Comparison of ENCODE assay signal across 1 fruit fly cellular context in genomic region chr2L:2585285-2585684, dm6.
A peak's percentile ranks its signal among the peaks of the same experiment; 100 is the strongest.
TF ChIP-seq lines count a peak whose summit lies in the region.

Gene Drp1, minus strand, starts transcription at chr2L:2585430.

TF ChIP-seq in whole organism, embryonic, 481 proteins besides CTCF, POLR2A, EP300 and RAD21 (continued from another document and continues in another):
- TF ChIP-seq CG12769 (tag; optimal IDR thresholded peaks at IDR 0.05; lab: Kevin White, UChicago) (no peak), disco-r (GFP tag; optimal IDR thresholded peaks at IDR 0.05; lab: Kevin White, UChicago) (peak; percentile 49), CG3281 (GFP tag; optimal IDR thresholded peaks at IDR 0.05; lab: Kevin White, UChicago) (peak; percentile 21), Doc2 (GFP tag; IDR thresholded peaks at IDR 0.05; lab: Robert Waterston, UW) (no peak), CG7556 (GFP tag; optimal IDR thresholded peaks at IDR 0.05; lab: Kevin White, UChicago) (no peak), Hmr (GFP tag; optimal IDR thresholded peaks at IDR 0.05; lab: Kevin White, UChicago) (peak; percentile 76), CG15514 (GFP tag; optimal IDR thresholded peaks at IDR 0.05; lab: Kevin White, UChicago) (peak; percentile 84), sc (optimal IDR thresholded peaks at IDR 0.05; lab: Kevin White, UChicago) (no peak), sc (GFP tag; optimal IDR thresholded peaks at IDR 0.05; lab: Kevin White, UChicago) (no peak), CG10321 (GFP tag; IDR thresholded peaks at IDR 0.05; lab: Robert Waterston, UW) (no peak), gro (GFP tag; optimal IDR thresholded peaks at IDR 0.05; lab: Kevin White, UChicago) (peak; percentile 51), pho (GFP tag; optimal IDR thresholded peaks at IDR 0.05; lab: Kevin White, UChicago) (peak; percentile 69), CG2875 (GFP tag; optimal IDR thresholded peaks at IDR 0.05; lab: Kevin White, UChicago) (no peak), cwo (GFP tag; optimal IDR thresholded peaks at IDR 0.05; lab: Kevin White, UChicago) (no peak), Nf-YA (GFP tag; IDR thresholded peaks at IDR 0.05; lab: Robert Waterston, UW) (no peak), Dp (GFP tag; optimal IDR thresholded peaks at IDR 0.05; lab: Kevin White, UChicago) (peak; percentile 98), CG10267 (tag; optimal IDR thresholded peaks at IDR 0.05; lab: Kevin White, UChicago) (peak; percentile 96), CG13296 (GFP tag; optimal IDR thresholded peaks at IDR 0.05; lab: Kevin White, UChicago) (peak; percentile 4), tll (GFP tag; optimal IDR thresholded peaks at IDR 0.05; lab: Kevin White, UChicago) (no peak), B-H2 (GFP tag; optimal IDR thresholded peaks at IDR 0.05; lab: Kevin White, UChicago) (peak; percentile 71), Gsc (GFP tag; IDR thresholded peaks at IDR 0.05; lab: Robert Waterston, UW) (no peak), NFAT (GFP tag; IDR thresholded peaks at IDR 0.05; lab: Robert Waterston, UW) (peak; percentile 68), sd (tag; optimal IDR thresholded peaks at IDR 0.05; lab: Kevin White, UChicago) (no peak), CG33557 (GFP tag; optimal IDR thresholded peaks at IDR 0.05; lab: Kevin White, UChicago) (no peak), Side (GFP tag; optimal IDR thresholded peaks at IDR 0.05; lab: Kevin White, UChicago) (peak; percentile 46), CG6254 (GFP tag; optimal IDR thresholded peaks at IDR 0.05; lab: Kevin White, UChicago) (no peak), Jarid2 (GFP tag; optimal IDR thresholded peaks at IDR 0.05; lab: Kevin White, UChicago) (peak; percentile 25), Antp (GFP tag; optimal IDR thresholded peaks at IDR 0.05; lab: Kevin White, UChicago) (peak; percentile 61), CG2129 (GFP tag; IDR thresholded peaks at IDR 0.05; lab: Robert Waterston, UW; ENCODE audit: partially characterized antibody) (no peak), CG12299 (tag; optimal IDR thresholded peaks at IDR 0.05; lab: Kevin White, UChicago) (peak; percentile 6), kay (GFP tag; optimal IDR thresholded peaks at IDR 0.05; lab: Kevin White, UChicago) (peak; percentile 21), CG10654 (GFP tag; optimal IDR thresholded peaks at IDR 0.05; lab: Kevin White, UChicago) (peak; percentile 19), CG10274 (GFP tag; optimal IDR thresholded peaks at IDR 0.05; lab: Kevin White, UChicago) (no peak), NfI (GFP tag; optimal IDR thresholded peaks at IDR 0.05; lab: Kevin White, UChicago) (peak; percentile 55), Pdp1 (GFP tag; optimal IDR thresholded peaks at IDR 0.05; lab: Kevin White, UChicago) (peak in 1 of 2 experiments; percentile 41), MESR4 (GFP tag; optimal IDR thresholded peaks at IDR 0.05; lab: Kevin White, UChicago) (peak; percentile 58), CG2712 (tag; optimal IDR thresholded peaks at IDR 0.05; lab: Kevin White, UChicago) (peak; percentile 52), CG7745 (tag; optimal IDR thresholded peaks at IDR 0.05; lab: Kevin White, UChicago) (no peak), toy (GFP tag; IDR thresholded peaks at IDR 0.05; lab: Robert Waterston, UW) (no peak), pros (GFP tag; optimal IDR thresholded peaks at IDR 0.05; lab: Kevin White, UChicago) (no peak), CG3407 (GFP tag; optimal IDR thresholded peaks at IDR 0.05; lab: Kevin White, UChicago) (no peak), cas (GFP tag; IDR thresholded peaks at IDR 0.05; lab: Robert Waterston, UW) (peak; percentile 35; the same call in 1 of the 2 replicates), emc (GFP tag; optimal IDR thresholded peaks at IDR 0.05; lab: Kevin White, UChicago) (no peak), Sox100B (GFP tag; optimal IDR thresholded peaks at IDR 0.05; lab: Kevin White, UChicago) (no peak), CG9932 (GFP tag; IDR thresholded peaks at IDR 0.05; lab: Robert Waterston, UW) (peak; percentile 86), stwl (tag; optimal IDR thresholded peaks at IDR 0.05; lab: Kevin White, UChicago) (peak; percentile 99), CG10209 (GFP tag; optimal IDR thresholded peaks at IDR 0.05; lab: Kevin White, UChicago) (peak; percentile 31), CG2120 (GFP tag; optimal IDR thresholded peaks at IDR 0.05; lab: Kevin White, UChicago) (peak; percentile 83), CG17361 (GFP tag; IDR thresholded peaks at IDR 0.05; lab: Robert Waterston, UW) (0 out of 3 replicates have a peak, but pooled peaks have one; percentile 30), ab (GFP tag; optimal IDR thresholded peaks at IDR 0.05; lab: Kevin White, UChicago) (no peak), Dbx (GFP tag; IDR thresholded peaks at IDR 0.05; lab: Robert Waterston, UW) (peak; percentile 72), CG2889 (GFP tag; IDR thresholded peaks at IDR 0.05; lab: Robert Waterston, UW) (no peak), ssp (GFP tag; IDR thresholded peaks at IDR 0.05; lab: Robert Waterston, UW) (no peak), tx (GFP tag; optimal IDR thresholded peaks at IDR 0.05; lab: Kevin White, UChicago) (peak; percentile 14), dpn (GFP tag; optimal IDR thresholded peaks at IDR 0.05; lab: Kevin White, UChicago) (peak; percentile 70 to 74), Gug (GFP tag; IDR thresholded peaks at IDR 0.05; lab: Robert Waterston, UW) (peak; percentile 54; the same call in 1 of the 4 replicates), CG13424 (tag; optimal IDR thresholded peaks at IDR 0.05; lab: Kevin White, UChicago) (peak; percentile 21), Elba2 (GFP tag; optimal IDR thresholded peaks at IDR 0.05; lab: Kevin White, UChicago) (peak; percentile 57), CG16815 (GFP tag; optimal IDR thresholded peaks at IDR 0.05; lab: Kevin White, UChicago) (no peak), CG15073 (GFP tag; optimal IDR thresholded peaks at IDR 0.05; lab: Kevin White, UChicago) (no peak), CG8944 (GFP tag; optimal IDR thresholded peaks at IDR 0.05; lab: Kevin White, UChicago) (peak; percentile 62), CG6683 (GFP tag; optimal IDR thresholded peaks at IDR 0.05; lab: Kevin White, UChicago) (no peak), Abd-B (GFP tag; optimal IDR thresholded peaks at IDR 0.05; lab: Kevin White, UChicago) (no peak), Kr (GFP tag; optimal IDR thresholded peaks at IDR 0.05; lab: Kevin White, UChicago) (no peak), croc (GFP tag; conservative IDR thresholded peaks at IDR 0.05; lab: Robert Waterston, UW) (peak; percentile 29; the same call in 1 of the 3 replicates), Sin3A (optimal IDR thresholded peaks at IDR 0.05; lab: Kevin White, UChicago) (peak; percentile 59), Six4 (GFP tag; optimal IDR thresholded peaks at IDR 0.05; lab: Kevin White, UChicago) (peak; percentile 33), vfl (GFP tag; optimal IDR thresholded peaks at IDR 0.05; lab: Kevin White, UChicago) (peak; percentile 48), CG10462 (GFP tag; optimal IDR thresholded peaks at IDR 0.05; lab: Kevin White, UChicago) (no peak), ewg (GFP tag; optimal IDR thresholded peaks at IDR 0.05; lab: Kevin White, UChicago) (peak; percentile 12), CG11696 (GFP tag; IDR thresholded peaks at IDR 0.05; lab: Robert Waterston, UW) (no peak), CG17359 (tag; optimal IDR thresholded peaks at IDR 0.05; lab: Kevin White, UChicago) (peak; percentile 24), D19A (tag; optimal IDR thresholded peaks at IDR 0.05; lab: Kevin White, UChicago) (no peak), CG7372 (GFP tag; IDR thresholded peaks at IDR 0.05; lab: Robert Waterston, UW) (peak; percentile 32; the same call in 1 of the 2 replicates), CG9437 (GFP tag; optimal IDR thresholded peaks at IDR 0.05; lab: Kevin White, UChicago) (no peak), trem (tag; optimal IDR thresholded peaks at IDR 0.05; lab: Kevin White, UChicago) (peak; percentile 99), CG14667 (GFP tag; IDR thresholded peaks at IDR 0.05; lab: Robert Waterston, UW) (no peak), sens-2 (GFP tag; IDR thresholded peaks at IDR 0.05; lab: Robert Waterston, UW) (no peak), dm (GFP tag; optimal IDR thresholded peaks at IDR 0.05; lab: Kevin White, UChicago) (peak; percentile 39), repo (GFP tag; optimal IDR thresholded peaks at IDR 0.05; lab: Kevin White, UChicago) (peak; percentile 53), Trl (optimal IDR thresholded peaks at IDR 0.05; lab: Kevin White, UChicago) (no peak), Trl (GFP tag; optimal IDR thresholded peaks at IDR 0.05; lab: Kevin White, UChicago) (peak; percentile 65), CG31388 (GFP tag; optimal IDR thresholded peaks at IDR 0.05; lab: Kevin White, UChicago) (no peak), Lpt (GFP tag; optimal IDR thresholded peaks at IDR 0.05; lab: Kevin White, UChicago) (no peak), Scr (GFP tag; IDR thresholded peaks at IDR 0.05; lab: Robert Waterston, UW; ENCODE audit: partially characterized antibody) (peak; percentile 63), CG11723 (GFP tag; optimal IDR thresholded peaks at IDR 0.05; lab: Kevin White, UChicago) (no peak), CG32772 (GFP tag; IDR thresholded peaks at IDR 0.05; lab: Robert Waterston, UW) (peak; percentile 37; the same call in 1 of the 2 replicates), maf-S (GFP tag; optimal IDR thresholded peaks at IDR 0.05; lab: Kevin White, UChicago) (peak; percentile 42), CHES-1-like (GFP tag; optimal IDR thresholded peaks at IDR 0.05; lab: Kevin White, UChicago) (peak; percentile 84), mld (GFP tag; IDR thresholded peaks at IDR 0.05; lab: Robert Waterston, UW; ENCODE audit: partially characterized antibody) (peak; percentile 38; the same call in 1 of the 3 replicates), CG13775 (GFP tag; optimal IDR thresholded peaks at IDR 0.05; lab: Kevin White, UChicago) (peak; percentile 15), ken (GFP tag; IDR thresholded peaks at IDR 0.05; lab: Robert Waterston, UW) (peak; percentile 77), tio (GFP tag; optimal IDR thresholded peaks at IDR 0.05; lab: Kevin White, UChicago) (no peak), Sry-δ (GFP tag; optimal IDR thresholded peaks at IDR 0.05; lab: Kevin White, UChicago) (peak; percentile 75), CG16813 (GFP tag; IDR thresholded peaks at IDR 0.05; lab: Robert Waterston, UW; ENCODE audit: partially characterized antibody) (peak; percentile 75), CG7839 (tag; optimal IDR thresholded peaks at IDR 0.05; lab: Kevin White, UChicago) (no peak), exex (tag; optimal IDR thresholded peaks at IDR 0.05; lab: Kevin White, UChicago) (no peak), amos (GFP tag; IDR thresholded peaks at IDR 0.05; lab: Robert Waterston, UW; ENCODE audit: partially characterized antibody) (peak; percentile 83), Asciz (GFP tag; optimal IDR thresholded peaks at IDR 0.05; lab: Kevin White, UChicago) (no peak), NC2β (GFP tag; optimal IDR thresholded peaks at IDR 0.05; lab: Kevin White, UChicago) (peak; percentile 57), CG33213 (GFP tag; optimal IDR thresholded peaks at IDR 0.05; lab: Kevin White, UChicago) (peak; percentile 84), Drgx (GFP tag; IDR thresholded peaks at IDR 0.05; lab: Robert Waterston, UW) (no peak), Stat92E (GFP tag; optimal IDR thresholded peaks at IDR 0.05; lab: Kevin White, UChicago) (no peak), trh (GFP tag; optimal IDR thresholded peaks at IDR 0.05; lab: Kevin White, UChicago) (no peak), CG1832 (GFP tag; optimal IDR thresholded peaks at IDR 0.05; lab: Kevin White, UChicago) (no peak), luna (GFP tag; optimal IDR thresholded peaks at IDR 0.05; lab: Kevin White, UChicago) (no peak), Mes4 (GFP tag; optimal IDR thresholded peaks at IDR 0.05; lab: Kevin White, UChicago) (no peak), CG17612 (GFP tag; IDR thresholded peaks at IDR 0.05; lab: Robert Waterston, UW) (no peak), ems (GFP tag; optimal IDR thresholded peaks at IDR 0.05; lab: Kevin White, UChicago) (peak; percentile 58), CG17912 (GFP tag; optimal IDR thresholded peaks at IDR 0.05; lab: Kevin White, UChicago) (peak; percentile 66), CG8359 (GFP tag; optimal IDR thresholded peaks at IDR 0.05; lab: Kevin White, UChicago; ENCODE audit: borderline replicate concordance) (no peak), CG6654 (GFP tag; optimal IDR thresholded peaks at IDR 0.05; lab: Kevin White, UChicago) (no peak), CG10147 (GFP tag; optimal IDR thresholded peaks at IDR 0.05; lab: Kevin White, UChicago) (no peak), CG10979 (tag; optimal IDR thresholded peaks at IDR 0.05; lab: Kevin White, UChicago) (no peak), hb (GFP tag; IDR thresholded peaks at IDR 0.05; lab: Robert Waterston, UW; ENCODE audit: partially characterized antibody) (peak; percentile 58; the same call in 2 of the 3 replicates), lmd (GFP tag; IDR thresholded peaks at IDR 0.05; lab: Robert Waterston, UW) (peak; percentile 44; the same call in 1 of the 2 replicates), Spps (tag; optimal IDR thresholded peaks at IDR 0.05; lab: Kevin White, UChicago) (no peak), Aef1 (GFP tag; IDR thresholded peaks at IDR 0.05; lab: Robert Waterston, UW) (peak; percentile 36; the same call in 2 of the 3 replicates), CG15269 (tag; optimal IDR thresholded peaks at IDR 0.05; lab: Kevin White, UChicago) (no peak), CG17829 (tag; optimal IDR thresholded peaks at IDR 0.05; lab: Kevin White, UChicago) (peak; percentile 60), CG11456 (GFP tag; IDR thresholded peaks at IDR 0.05; lab: Robert Waterston, UW) (peak; percentile 74; the same call in 2 of the 3 replicates), Hey (tag; optimal IDR thresholded peaks at IDR 0.05; lab: Kevin White, UChicago) (no peak), CG12942 (GFP tag; optimal IDR thresholded peaks at IDR 0.05; lab: Kevin White, UChicago) (peak; percentile 65), eve (GFP tag; optimal IDR thresholded peaks at IDR 0.05; lab: Kevin White, UChicago) (no peak), peb (GFP tag; IDR thresholded peaks at IDR 0.05; lab: Robert Waterston, UW) (no peak), abd-A (tag; optimal IDR thresholded peaks at IDR 0.05; lab: Kevin White, UChicago) (no peak), CG16779 (GFP tag; IDR thresholded peaks at IDR 0.05; lab: Robert Waterston, UW) (no peak), gsb (GFP tag; IDR thresholded peaks at IDR 0.05; lab: Robert Waterston, UW) (no peak), br (optimal IDR thresholded peaks at IDR 0.05; lab: Kevin White, UChicago) (no peak), run (tag; optimal IDR thresholded peaks at IDR 0.05; lab: Kevin White, UChicago) (no peak), bigmax (GFP tag; optimal IDR thresholded peaks at IDR 0.05; lab: Kevin White, UChicago) (peak; percentile 22), zfh2 (GFP tag; optimal IDR thresholded peaks at IDR 0.05; lab: Kevin White, UChicago) (peak; percentile 71), wor (GFP tag; IDR thresholded peaks at IDR 0.05; lab: Robert Waterston, UW) (no peak), D19B (GFP tag; optimal IDR thresholded peaks at IDR 0.05; lab: Kevin White, UChicago) (no peak)
